Worm (Caenorhabditis elegans): Measurements from ENCODE around the gene fars-2.
"Not testable (repeated sequence)": the region's sequence is repeated elsewhere in the genome, so short reads cannot be mapped to it uniquely, and the experiment has no call there.

DNA sequence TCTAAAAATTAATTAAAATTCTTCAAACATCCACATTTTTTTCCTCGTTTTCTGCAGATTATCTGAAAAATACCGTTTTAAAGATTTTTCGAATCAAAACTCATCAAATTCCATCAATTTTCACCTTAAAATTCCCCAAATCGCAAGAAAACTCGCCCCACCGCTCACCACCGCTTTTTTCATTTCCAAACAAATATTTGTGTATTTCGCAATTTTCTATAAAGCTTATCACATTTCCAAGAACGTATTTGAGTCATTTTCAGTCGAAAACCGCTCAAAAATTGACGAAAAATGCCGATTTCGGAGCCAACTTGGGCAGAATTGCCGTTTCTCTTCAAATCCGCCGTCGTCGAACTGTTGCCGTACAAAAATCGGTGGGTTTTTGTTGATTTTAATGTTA is 42.5 kb upstream of the fars-2 start, which contains the start of gene Y60A3A.8:
- not testable (repeated sequence) for TF ChIP-seq ceh-100 (GFP tag; IDR thresholded peaks at IDR 0.05); egl-44 (GFP tag; IDR thresholded peaks at IDR 0.05); dpl-1 (GFP tag; optimal IDR thresholded peaks at IDR 0.05); pha-4 (tag; optimal IDR thresholded peaks at IDR 0.05); F22D6.2 (tag; optimal IDR thresholded peaks at IDR 0.05); ztf-22 (GFP tag; optimal IDR thresholded peaks at IDR 0.05); ztf-26 (tag; optimal IDR thresholded peaks at IDR 0.05); B0336.3 (GFP tag; IDR thresholded peaks at IDR 0.05); ccch-3 (GFP tag; optimal IDR thresholded peaks at IDR 0.05); bed-1 (GFP tag; IDR thresholded peaks at IDR 0.05); let-607 (tag; optimal IDR thresholded peaks at IDR 0.05); F57A8.1 (GFP tag; optimal IDR thresholded peaks at IDR 0.05)
